Worm (Caenorhabditis elegans) whole organism, young adult: ENCODE measurements around the gene C16C10.13.

ENCODE experiments used
- hmg-20 ChIP-seq: fragments of 200-800 bp; sonication (Bioruptor generic); IDR thresholded peaks from 2 replicates; pipeline ENCODE4 v1.3.6; 2022; ENCODE audit warnings: missing genetic modification reagents, missing genetic modification characterization, missing compliant biosample characterization
- hrde-1 ChIP-seq: sonication (generic microtip); optimal IDR thresholded peaks from 2 replicates; lab custom pipeline; 2016; ENCODE audit warnings: missing genetic modification characterization, mild to moderate bottlenecking, missing compliant biosample characterization, moderate library complexity, missing genotype, missing genetic modification reagents, borderline replicate concordance
- unc-62 ChIP-seq: fragments of 150-350 bp; optimal IDR thresholded peaks from 2 replicates; lab custom pipeline; 2014; ENCODE audit warnings: missing biosample characterization, missing genetic modification reagents, missing genetic modification characterization

DNA sequence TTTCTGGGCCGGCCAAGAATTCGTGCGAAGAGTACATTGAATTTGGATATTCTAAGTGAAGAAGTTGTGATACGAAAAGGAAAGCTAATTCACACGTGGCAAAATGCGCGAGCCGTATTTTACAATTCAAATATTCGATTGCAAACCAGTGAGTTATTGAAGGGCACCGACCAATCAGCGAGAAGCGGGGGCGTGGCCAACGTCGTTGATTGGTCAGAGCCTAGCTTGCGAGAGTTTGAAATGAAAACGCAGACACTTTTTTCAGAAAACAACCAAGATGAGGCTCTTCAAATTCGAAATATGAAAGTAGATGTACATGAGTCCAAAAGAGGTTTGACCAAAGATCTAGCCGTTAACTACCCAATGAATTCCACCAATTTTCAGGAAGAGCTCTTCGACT lies 34.4 kb downstream of the C16C10.13 start:
- TF ChIP-seq hrde-1 (tag; lab: Kevin White, UChicago) (no peak), unc-62 (GFP tag; lab: Kevin White, UChicago) (no peak), hmg-20 (GFP tag; lab: Robert Waterston, UW) (no peak)
